Fruit fly (Drosophila melanogaster) whole organism: ENCODE measurements around the gene CG18094.
A peak's percentile ranks its signal among the peaks of the same experiment; 100 is the strongest.

Source experiments
- CG8478 ChIP-seq: fragments of >200 bp; optimal IDR thresholded peaks from 2 replicates; lab custom pipeline; 2018; ENCODE audit warnings: inconsistent platforms
- Dll ChIP-seq: fragments of >200 bp; optimal IDR thresholded peaks from 2 replicates; lab custom pipeline; 2017
- EcR ChIP-seq, 2 experiments: fragments of >200 bp; optimal IDR thresholded peaks; 2 replicates each; lab custom pipeline; 2017; ENCODE audit warnings: missing biosample characterization in 2 of 2, missing genetic modification characterization in 2 of 2, missing genetic modification reagents in 2 of 2
- pan ChIP-seq: fragments of >200 bp; optimal IDR thresholded peaks from 2 replicates; lab custom pipeline; 2017
- psq ChIP-seq: fragments of >200 bp; optimal IDR thresholded peaks from 2 replicates; lab custom pipeline; 2017
- usp ChIP-seq: fragments of >200 bp; optimal IDR thresholded peaks from 2 replicates; lab custom pipeline; 2017; ENCODE audit warnings: missing biosample characterization, missing genetic modification characterization, mixed read lengths

CG18094 gene

DNA sequence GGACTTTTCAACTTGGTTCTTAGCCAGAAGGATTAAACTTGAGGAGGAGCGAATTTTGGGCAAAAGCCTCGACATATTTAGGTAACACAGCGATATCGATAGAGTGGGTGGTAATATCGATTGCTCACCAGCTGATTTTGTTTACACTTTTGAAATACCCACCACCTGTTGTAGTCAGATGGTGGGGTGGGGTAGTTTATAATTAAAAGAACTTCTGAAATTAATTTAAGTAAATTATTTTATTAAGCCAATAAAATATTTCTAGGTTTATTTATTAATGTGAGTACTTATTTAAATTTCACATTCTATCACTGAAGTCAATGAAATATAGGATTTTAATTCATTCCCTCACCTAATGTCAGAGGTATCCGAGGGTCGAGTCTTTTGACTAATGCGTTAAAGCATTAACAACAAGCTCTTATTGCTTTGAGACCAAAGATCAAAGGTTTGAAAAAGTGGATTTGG lies at the start of gene CG18094, which contains the start of gene CG10194:
Gene CG18094, plus strand, starts transcription at position 266 of the 465 bp plus-strand sequence.
Gene CG10194, minus strand, starts transcription at position 108 of the 465 bp plus-strand sequence.
- peak; percentile 94 for TF ChIP-seq pan
- no peak for TF ChIP-seq CG8478
- no peak for TF ChIP-seq EcR (GFP tag; optimal IDR thresholded peaks at IDR 0.05; lab: Kevin White, UChicago)

- TF ChIP-seq pan (no peak), EcR (GFP tag; optimal IDR thresholded peaks at IDR 0.05; lab: Kevin White, UChicago) (no peak), usp (GFP tag; lab: Kevin White, UChicago) (no peak), Dll (lab: Kevin White, UChicago) (no peak), CG8478 (no peak), psq (no peak)
These were observed 49.8 kb upstream of the CG18094 start for dm6 chr2L:19440285-19440684.

dm6 chr2L:19440732-19441131 lies 49.3 kb upstream of the CG18094 start:
- TF ChIP-seq EcR (GFP tag; optimal IDR thresholded peaks at IDR 0.05; lab: Kevin White, UChicago) (peak in 1 of 2 experiments; percentile 75), psq (no peak)

DNA sequence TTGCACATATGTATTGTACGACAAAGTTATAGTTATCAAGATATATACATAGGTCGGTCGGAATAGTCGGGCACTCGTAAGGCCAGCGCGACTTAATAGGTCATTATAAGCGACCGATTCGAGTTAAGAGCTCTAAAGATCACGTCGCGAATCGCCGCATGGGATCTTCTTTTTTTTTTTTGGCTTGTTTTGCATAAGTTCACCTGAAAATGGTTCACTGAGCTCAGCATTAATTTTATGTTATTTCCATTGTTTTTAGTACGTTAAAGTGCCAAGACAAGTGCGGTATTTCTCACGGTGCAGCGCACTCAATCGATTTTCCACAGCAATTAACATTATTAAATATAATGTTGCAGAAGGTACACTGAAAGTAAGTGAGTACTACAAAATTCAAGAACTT lies 48.7 kb upstream of the CG18094 start:
- TF ChIP-seq CG8478 (no peak), pan (no peak), usp (GFP tag; lab: Kevin White, UChicago) (no peak), EcR (GFP tag; optimal IDR thresholded peaks at IDR 0.05; lab: Kevin White, UChicago) (no peak), psq (no peak), Dll (lab: Kevin White, UChicago) (no peak)

dm6 chr2L:19441791-19442190 lies 48.3 kb upstream of the CG18094 start, which contains the start of gene RanGAP:
TSS of gene RanGAP (plus strand) at chr2L:19441959.
- TF ChIP-seq psq (no peak), pan (no peak), CG8478 (no peak), Dll (lab: Kevin White, UChicago) (no peak), EcR (GFP tag; optimal IDR thresholded peaks at IDR 0.05; lab: Kevin White, UChicago) (no peak), usp (GFP tag; lab: Kevin White, UChicago) (no peak)

- no peak for TF ChIP-seq pan
- TF ChIP-seq usp (GFP tag; lab: Kevin White, UChicago), result no peak
- TF ChIP-seq Dll (lab: Kevin White, UChicago), result no peak
These were observed 47.4 kb upstream of the CG18094 start, which contains the start of gene CG10237 for dm6 chr2L:19442627-19443026. TSS of gene CG10237 (minus strand) at chr2L:19442727.

DNA sequence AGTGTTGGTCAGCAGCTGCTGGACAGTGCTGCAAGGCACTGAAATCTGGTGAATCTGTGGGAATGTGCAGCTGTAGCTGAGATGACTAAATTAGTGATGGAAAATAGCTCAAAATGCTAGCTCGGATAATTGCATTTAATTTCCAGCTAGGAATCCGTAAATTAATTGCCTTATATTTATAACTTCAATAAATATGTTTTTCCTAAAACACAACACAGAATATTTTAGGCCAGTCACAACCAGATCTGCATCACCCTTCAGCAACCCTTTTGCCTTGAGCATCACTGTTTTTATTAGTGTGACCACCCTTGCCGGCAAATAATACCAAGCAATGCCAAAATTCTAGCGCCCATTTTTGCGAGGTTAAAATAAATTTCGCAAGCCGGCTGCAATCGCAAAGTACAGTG lies 45.3 kb upstream of the CG18094 start, which contains the start of gene Hs2st:
Gene Hs2st, minus strand, starts transcription at position 17 of the 407 bp plus-strand sequence.
- TF ChIP-seq EcR (GFP tag; optimal IDR thresholded peaks at IDR 0.05; lab: Kevin White, UChicago) (no peak), pan (no peak), psq (no peak), Dll (lab: Kevin White, UChicago) (no peak), usp (GFP tag; lab: Kevin White, UChicago) (no peak), CG8478 (no peak)

DNA sequence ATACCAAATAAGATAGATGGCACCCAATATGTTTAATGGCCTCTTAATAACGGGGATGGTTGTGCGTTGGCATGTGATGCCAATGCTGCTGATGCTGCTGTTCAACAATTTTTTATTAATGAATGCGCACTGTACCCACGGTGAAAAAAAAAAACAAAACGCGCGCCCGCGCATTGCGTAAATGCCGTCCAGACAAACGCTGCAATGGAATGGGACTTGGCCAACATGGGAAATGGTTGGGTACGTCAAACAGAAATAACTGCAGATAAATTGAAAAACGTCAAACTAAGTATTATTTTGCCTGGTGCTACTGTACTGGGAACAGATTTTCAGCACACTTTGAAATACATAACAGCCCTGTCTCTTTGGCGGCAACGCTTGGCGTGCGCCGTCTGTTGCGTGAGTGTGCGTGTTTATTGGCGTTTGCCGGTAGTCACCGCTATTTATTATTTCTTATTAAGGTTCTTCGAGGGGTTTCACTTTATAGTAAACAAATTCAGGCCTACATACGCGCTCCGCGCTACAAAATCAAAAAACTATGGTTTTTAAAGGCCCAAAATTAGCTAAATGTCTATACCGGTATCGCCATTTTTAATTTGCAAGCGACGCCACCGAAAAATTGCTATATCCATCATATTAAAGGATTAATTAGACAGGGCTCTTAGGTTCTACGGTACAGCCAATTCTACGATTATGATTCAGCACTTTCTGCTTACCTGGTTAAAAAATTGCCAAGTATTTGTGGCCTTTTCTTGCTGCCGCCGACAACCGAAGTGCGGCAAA lies 37.3 kb upstream of the CG18094 start:
- no peak for TF ChIP-seq pan
- TF ChIP-seq EcR (GFP tag; optimal IDR thresholded peaks at IDR 0.05; lab: Kevin White, UChicago), result no peak
- no peak for TF ChIP-seq usp (GFP tag; lab: Kevin White, UChicago)
- no peak for TF ChIP-seq Dll (lab: Kevin White, UChicago)
- TF ChIP-seq CG8478, result no peak
- TF ChIP-seq psq, result no peak

dm6 chr2L:19453381-19453780 lies 36.7 kb upstream of the CG18094 start, which contains the start of gene Top2:
TSS of gene Top2 (minus strand) at chr2L:19453490.
- TF ChIP-seq EcR (GFP tag; optimal IDR thresholded peaks at IDR 0.05; lab: Kevin White, UChicago) (no peak), CG8478 (no peak), usp (GFP tag; lab: Kevin White, UChicago) (no peak), pan (no peak), psq (no peak), Dll (lab: Kevin White, UChicago) (no peak)

DNA sequence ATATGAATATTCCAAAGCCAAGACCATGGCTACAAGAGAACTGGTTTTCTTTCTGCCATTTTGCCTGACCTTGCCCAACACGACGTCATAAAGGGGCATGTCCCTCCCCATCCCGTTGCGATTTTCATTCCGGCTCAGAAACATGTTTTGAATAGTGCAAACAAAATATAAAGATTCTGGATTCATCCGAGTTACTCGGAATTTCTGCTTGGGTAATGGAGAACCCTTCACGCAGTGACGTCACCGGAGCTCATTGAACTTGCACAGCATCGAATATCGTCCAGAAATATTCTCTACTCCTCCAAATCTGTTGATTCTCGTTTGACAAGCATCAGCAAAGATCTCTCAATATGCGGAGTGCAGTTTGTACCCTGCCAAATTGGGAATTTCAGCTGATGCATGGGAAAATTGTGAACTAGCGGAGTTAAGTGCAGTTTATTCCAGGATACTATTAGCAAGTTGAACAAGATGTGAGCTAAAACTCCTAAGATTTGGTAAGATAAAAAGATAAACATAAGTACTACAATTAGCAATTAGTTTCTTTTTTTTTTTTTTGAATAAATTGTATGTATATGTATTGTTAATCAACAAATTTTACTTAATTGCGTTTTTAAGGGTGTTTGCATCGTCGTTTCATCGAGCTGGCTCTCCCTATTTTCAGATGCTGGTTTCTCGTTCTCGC lies 35.9 kb upstream of the CG18094 start, which contains the start of gene CG10026:
Gene CG10026, plus strand, starts transcription at position 187 of the 682 bp plus-strand sequence.
- TF ChIP-seq psq, result no peak
- peak in 1 of 2 experiments; percentile 93 for TF ChIP-seq EcR (GFP tag; optimal IDR thresholded peaks at IDR 0.05; lab: Kevin White, UChicago)
- no peak for TF ChIP-seq Dll (lab: Kevin White, UChicago)
- no peak for TF ChIP-seq usp (GFP tag; lab: Kevin White, UChicago)

dm6 chr2L:19455209-19455608 lies 34.9 kb upstream of the CG18094 start:
- TF ChIP-seq usp (GFP tag; lab: Kevin White, UChicago) (no peak), pan (no peak), Dll (lab: Kevin White, UChicago) (no peak), CG8478 (no peak), EcR (GFP tag; optimal IDR thresholded peaks at IDR 0.05; lab: Kevin White, UChicago) (no peak), psq (no peak)

- no peak for TF ChIP-seq psq
- TF ChIP-seq usp (GFP tag; lab: Kevin White, UChicago), result no peak
- TF ChIP-seq Dll (lab: Kevin White, UChicago), result no peak
- TF ChIP-seq CG8478, result no peak
- no peak for TF ChIP-seq pan
These were observed 34.3 kb upstream of the CG18094 start for dm6 chr2L:19455723-19456122.
